Worm (Caenorhabditis elegans) whole organism, midembryonic: ENCODE measurements around the gene ztf-29.
A peak's percentile ranks its signal among the peaks of the same experiment; 100 is the strongest.

Experiments used
- T22C8.4 ChIP-seq: fragments of 200-800 bp; sonication (Bioruptor generic); IDR thresholded peaks from 2 replicates; pipeline ENCODE4 v1.3.6; 2022; ENCODE audit warnings: missing genetic modification characterization, missing compliant biosample characterization
- cog-1 ChIP-seq: sonication (generic microtip); optimal IDR thresholded peaks from 2 replicates; lab custom pipeline; 2016; ENCODE audit warnings: missing genetic modification characterization, missing compliant biosample characterization
- flt-1 ChIP-seq: fragments of 200-800 bp; sonication (Bioruptor generic); IDR thresholded peaks from 2 replicates; pipeline ENCODE4 v1.3.6; 2022; ENCODE audit warnings: missing genetic modification characterization, missing compliant biosample characterization
- klf-2 ChIP-seq: fragments of 200-800 bp; sonication (Bioruptor generic); conservative IDR thresholded peaks from 2 replicates; pipeline ENCODE4 v1.3.6; 2022; ENCODE audit warnings: missing genetic modification reagents, missing genetic modification characterization, missing compliant biosample characterization
- med-1 ChIP-seq: sonication (generic microtip); optimal IDR thresholded peaks from 2 replicates; lab custom pipeline; 2017; ENCODE audit warnings: missing genetic modification characterization, mild to moderate bottlenecking, missing compliant biosample characterization, antibody characterized with exemption, missing genetic modification reagents; ENCODE audit not compliant: insufficient read depth
- ref-1 ChIP-seq: fragments of 200-800 bp; sonication (Bioruptor generic); conservative IDR thresholded peaks from 2 replicates; pipeline ENCODE4 v1.3.6; 2022; ENCODE audit warnings: missing genetic modification reagents, missing genetic modification characterization, missing compliant biosample characterization
- tab-1 ChIP-seq: fragments of 200-800 bp; sonication (Bioruptor generic); IDR thresholded peaks from 2 replicates; pipeline ENCODE4 v1.3.6; 2022; ENCODE audit warnings: missing genetic modification characterization, missing compliant biosample characterization
- ztf-23 ChIP-seq: fragments of 200-800 bp; sonication (Bioruptor generic); IDR thresholded peaks from 2 replicates; pipeline ENCODE4 v1.3.6; 2022; ENCODE audit warnings: missing genetic modification reagents, missing genetic modification characterization, missing compliant biosample characterization
- ztf-29 ChIP-seq: fragments of 200-800 bp; sonication (Bioruptor generic); IDR thresholded peaks from 2 replicates; pipeline ENCODE4 v1.3.6; 2022; ENCODE audit warnings: missing genetic modification reagents, missing genetic modification characterization, missing compliant biosample characterization

The ztf-29 gene

ce11 chrIII:11558251-11558650 lies 2.7 kb upstream of the ztf-29 start:
- no peak for TF ChIP-seq cog-1 (tag; lab: Kevin White, UChicago)
- peak; percentile 93 for TF ChIP-seq ztf-29 (GFP tag; lab: Robert Waterston, UW)
- TF ChIP-seq ztf-23 (GFP tag; lab: Robert Waterston, UW) = no peak
- TF ChIP-seq tab-1 (GFP tag; lab: Robert Waterston, UW) = 0 out of 2 replicates have a peak, but pooled peaks have one; percentile 37
- no peak for TF ChIP-seq flt-1 (GFP tag; lab: Robert Waterston, UW)
- no peak for TF ChIP-seq T22C8.4 (GFP tag; lab: Robert Waterston, UW)
- TF ChIP-seq med-1 = no peak
- no peak for TF ChIP-seq klf-2 (GFP tag; lab: Robert Waterston, UW)
- no peak for TF ChIP-seq ref-1

DNA sequence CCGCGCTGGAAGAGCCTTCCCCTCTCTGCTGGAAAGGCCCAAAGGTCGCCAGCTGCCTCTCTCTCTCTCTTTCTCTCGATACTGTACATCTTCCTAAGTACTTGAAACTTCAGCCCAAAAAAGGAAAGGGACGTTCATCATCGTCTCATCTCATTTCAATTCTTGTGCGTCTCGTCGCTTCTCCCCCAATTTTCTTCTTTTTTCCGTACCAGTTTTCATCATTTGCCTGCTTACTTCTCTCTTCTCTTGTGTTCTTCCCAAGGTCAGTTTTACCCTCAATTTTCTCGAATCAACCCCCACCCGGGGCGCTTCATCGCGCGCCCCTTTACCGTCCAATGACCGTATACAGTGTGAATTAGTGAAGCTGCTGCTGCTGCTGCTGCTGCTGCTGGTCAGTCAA lies 1.3 kb upstream of the ztf-29 start:
- no peak for TF ChIP-seq ztf-23 (GFP tag; lab: Robert Waterston, UW)
- no peak for TF ChIP-seq ztf-29 (GFP tag; lab: Robert Waterston, UW)
- no peak for TF ChIP-seq med-1
- TF ChIP-seq ref-1 = no peak
- no peak for TF ChIP-seq klf-2 (GFP tag; lab: Robert Waterston, UW)
- TF ChIP-seq flt-1 (GFP tag; lab: Robert Waterston, UW) = no peak
- no peak for TF ChIP-seq tab-1 (GFP tag; lab: Robert Waterston, UW)
- no peak for TF ChIP-seq cog-1 (tag; lab: Kevin White, UChicago)
- no peak for TF ChIP-seq T22C8.4 (GFP tag; lab: Robert Waterston, UW)

ce11 chrIII:11561597-11561996 lies 645 bp downstream of the ztf-29 start:
- no peak for TF ChIP-seq ztf-23 (GFP tag; lab: Robert Waterston, UW)
- TF ChIP-seq flt-1 (GFP tag; lab: Robert Waterston, UW) = no peak
- TF ChIP-seq tab-1 (GFP tag; lab: Robert Waterston, UW) = no peak
- no peak for TF ChIP-seq klf-2 (GFP tag; lab: Robert Waterston, UW)
- no peak for TF ChIP-seq ztf-29 (GFP tag; lab: Robert Waterston, UW)
- no peak for TF ChIP-seq cog-1 (tag; lab: Kevin White, UChicago)
- TF ChIP-seq ref-1 = no peak
- TF ChIP-seq med-1 = no peak
- TF ChIP-seq T22C8.4 (GFP tag; lab: Robert Waterston, UW) = no peak

ce11 chrIII:11563417-11563949 lies 2.5 kb downstream of the ztf-29 start, which contains the start of gene Y66D12A.11:
Y66D12A.11 (plus strand) TSS chrIII:11563467.
- TF ChIP-seq ref-1 (no peak), tab-1 (GFP tag; lab: Robert Waterston, UW) (0 out of 2 replicates have a peak, but pooled peaks have one; percentile 55)

ce11 chrIII:11565602-11566001 lies 4.7 kb downstream of the ztf-29 start, which contains the start of gene Y66D12A.10:
Y66D12A.10 (plus strand) TSS chrIII:11565874.
- TF ChIP-seq med-1 = no peak
- no peak for TF ChIP-seq tab-1 (GFP tag; lab: Robert Waterston, UW)
- TF ChIP-seq cog-1 (tag; lab: Kevin White, UChicago) = no peak
- no peak for TF ChIP-seq T22C8.4 (GFP tag; lab: Robert Waterston, UW)
- TF ChIP-seq flt-1 (GFP tag; lab: Robert Waterston, UW) = no peak
- no peak for TF ChIP-seq ref-1
- TF ChIP-seq ztf-29 (GFP tag; lab: Robert Waterston, UW) = no peak
- TF ChIP-seq klf-2 (GFP tag; lab: Robert Waterston, UW) = no peak

DNA sequence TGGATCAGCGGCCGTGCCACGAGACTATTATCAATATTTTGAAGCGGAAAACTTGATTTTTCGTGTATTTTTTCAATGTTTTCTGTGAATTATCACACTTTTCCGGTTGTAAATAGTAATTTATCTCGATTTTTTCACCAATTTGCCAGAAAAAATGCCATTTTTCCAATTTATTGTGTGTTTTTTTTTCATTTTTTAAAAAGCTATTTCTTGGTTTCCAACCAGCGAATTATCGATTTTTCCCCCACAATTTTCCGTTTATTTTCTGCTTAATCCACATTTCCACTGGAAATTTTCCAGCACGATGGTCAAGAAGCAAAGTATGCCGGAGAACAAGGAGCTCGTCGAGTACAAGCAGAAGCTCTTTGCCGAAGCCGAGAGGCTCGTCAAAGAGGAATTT lies 6.9 kb downstream of the ztf-29 start, which contains the start of gene psme-3:
TSS of gene psme-3 (plus strand) at position 301 of the 400 bp plus-strand sequence.
- TF ChIP-seq klf-2 (GFP tag; lab: Robert Waterston, UW) = no peak
- TF ChIP-seq ztf-23 (GFP tag; lab: Robert Waterston, UW) = no peak
- TF ChIP-seq T22C8.4 (GFP tag; lab: Robert Waterston, UW) = no peak
- no peak for TF ChIP-seq cog-1 (tag; lab: Kevin White, UChicago)
- no peak for TF ChIP-seq ztf-29 (GFP tag; lab: Robert Waterston, UW)
- TF ChIP-seq ref-1 = no peak
- TF ChIP-seq tab-1 (GFP tag; lab: Robert Waterston, UW) = no peak
- TF ChIP-seq med-1 = no peak
- TF ChIP-seq flt-1 (GFP tag; lab: Robert Waterston, UW) = no peak

- TF ChIP-seq ref-1 = no peak
- no peak for TF ChIP-seq med-1
- no peak for TF ChIP-seq T22C8.4 (GFP tag; lab: Robert Waterston, UW)
- no peak for TF ChIP-seq klf-2 (GFP tag; lab: Robert Waterston, UW)
- no peak for TF ChIP-seq ztf-23 (GFP tag; lab: Robert Waterston, UW)
- TF ChIP-seq flt-1 (GFP tag; lab: Robert Waterston, UW) = no peak
- no peak for TF ChIP-seq cog-1 (tag; lab: Kevin White, UChicago)
- no peak for TF ChIP-seq tab-1 (GFP tag; lab: Robert Waterston, UW)
- no peak for TF ChIP-seq ztf-29 (GFP tag; lab: Robert Waterston, UW)
Observed at ce11 chrIII:11573921-11574320, 13.0 kb downstream of the ztf-29 start, which contains the start of gene Y66D12A.8. Y66D12A.8 (plus strand) TSS chrIII:11574221.

- TF ChIP-seq ztf-23 (GFP tag; lab: Robert Waterston, UW) (no peak), ref-1 (no peak), klf-2 (GFP tag; lab: Robert Waterston, UW) (no peak), med-1 (no peak), flt-1 (GFP tag; lab: Robert Waterston, UW) (no peak), tab-1 (GFP tag; lab: Robert Waterston, UW) (no peak), T22C8.4 (GFP tag; lab: Robert Waterston, UW) (no peak), ztf-29 (GFP tag; lab: Robert Waterston, UW) (no peak)
Observed at ce11 chrIII:11579380-11579779, 18.4 kb downstream of the ztf-29 start.

ce11 chrIII:11580428-11580885 lies 19.5 kb downstream of the ztf-29 start, which contains the start of gene Y66D12A.7:
Y66D12A.7 (minus strand) TSS chrIII:11580478.
- TF ChIP-seq T22C8.4 (GFP tag; lab: Robert Waterston, UW) (no peak), ref-1 (no peak), ztf-29 (GFP tag; lab: Robert Waterston, UW) (no peak), tab-1 (GFP tag; lab: Robert Waterston, UW) (no peak), klf-2 (GFP tag; lab: Robert Waterston, UW) (no peak), ztf-23 (GFP tag; lab: Robert Waterston, UW) (no peak), med-1 (no peak), flt-1 (GFP tag; lab: Robert Waterston, UW) (no peak), cog-1 (tag; lab: Kevin White, UChicago) (no peak)
